Worm (Caenorhabditis elegans): ENCODE data around the gene F26F2.4.

Gene F26F2.4

DNA sequence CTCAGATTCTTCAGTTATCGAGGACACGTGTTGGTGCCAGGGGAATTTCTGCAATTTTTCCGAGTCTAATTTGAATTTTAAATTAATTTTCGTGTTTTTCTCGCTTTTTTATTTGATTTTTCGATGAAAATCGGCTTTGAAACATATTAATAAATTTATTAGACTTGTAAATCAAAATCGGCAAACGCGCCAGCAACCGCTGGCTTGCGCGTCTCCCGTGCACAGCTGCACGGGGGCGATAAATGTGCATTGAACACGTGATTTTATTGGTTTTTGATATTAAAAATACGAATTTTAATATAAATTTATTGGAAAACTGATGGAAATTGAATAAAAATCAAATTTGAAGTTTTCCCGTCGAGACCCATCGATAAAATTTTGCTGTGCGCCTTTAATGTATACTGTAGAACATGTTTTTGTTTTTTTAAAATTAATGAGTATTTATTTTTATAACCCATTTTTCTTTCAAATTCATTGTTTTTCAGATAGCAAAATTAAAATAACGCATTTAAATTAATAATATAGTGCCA, 11.5 kb downstream of the F26F2.4 start, which contains the start of gene F26F2.7 (continued):
- TF ChIP-seq mdl-1 (tag; optimal IDR thresholded peaks at IDR 0.05) = peak; percentile 30 to 45
- peak; percentile 80 for TF ChIP-seq sma-3 (GFP tag; optimal IDR thresholded peaks at IDR 0.05)

DNA sequence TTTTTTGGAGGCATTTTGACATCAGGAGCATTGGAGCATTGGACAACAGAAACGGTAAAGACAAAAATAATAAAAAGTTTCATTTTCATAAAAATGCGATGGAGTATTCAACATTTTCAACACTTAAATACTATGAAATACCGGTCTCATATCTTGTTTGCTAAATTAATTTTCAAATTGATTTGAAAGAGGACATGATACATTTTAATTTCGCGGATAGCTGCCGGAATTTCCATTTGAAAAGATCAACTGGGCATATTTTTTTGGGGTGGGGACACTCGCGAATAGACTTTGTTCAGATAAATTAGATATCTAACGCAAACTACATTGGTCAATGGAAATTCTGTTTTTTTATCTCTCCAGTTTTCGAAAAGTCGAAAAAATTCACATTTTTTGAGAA, 25.7 kb downstream of the F26F2.4 start, which contains the start of gene F26F2.10:
F26F2.10 (minus strand) TSS at position 101 of the 400 bp plus-strand sequence.
- TF ChIP-seq C34F6.9 (tag; optimal IDR thresholded peaks at IDR 0.05) = no peak
- TF ChIP-seq unc-55 (GFP tag; optimal IDR thresholded peaks at IDR 0.05) = no peak
- TF ChIP-seq elt-1 (tag; optimal IDR thresholded peaks at IDR 0.05) = no peak
- TF ChIP-seq lin-11 (tag; optimal IDR thresholded peaks at IDR 0.05) = no peak
- no peak for TF ChIP-seq mbf-1 (tag; optimal IDR thresholded peaks at IDR 0.05)
- TF ChIP-seq sem-4 (tag; optimal IDR thresholded peaks at IDR 0.05) = no peak
- TF ChIP-seq mab-5 (tag; optimal IDR thresholded peaks at IDR 0.05) = no peak
- TF ChIP-seq ztf-4 (tag; optimal IDR thresholded peaks at IDR 0.05) = no peak
- no peak for TF ChIP-seq nhr-77 (tag; optimal IDR thresholded peaks at IDR 0.05)
- no peak for TF ChIP-seq unc-39 (tag; optimal IDR thresholded peaks at IDR 0.05)
- no peak for TF ChIP-seq unc-62 (GFP tag; optimal IDR thresholded peaks at IDR 0.05)
- TF ChIP-seq sma-3 (GFP tag; optimal IDR thresholded peaks at IDR 0.05) = no peak

DNA sequence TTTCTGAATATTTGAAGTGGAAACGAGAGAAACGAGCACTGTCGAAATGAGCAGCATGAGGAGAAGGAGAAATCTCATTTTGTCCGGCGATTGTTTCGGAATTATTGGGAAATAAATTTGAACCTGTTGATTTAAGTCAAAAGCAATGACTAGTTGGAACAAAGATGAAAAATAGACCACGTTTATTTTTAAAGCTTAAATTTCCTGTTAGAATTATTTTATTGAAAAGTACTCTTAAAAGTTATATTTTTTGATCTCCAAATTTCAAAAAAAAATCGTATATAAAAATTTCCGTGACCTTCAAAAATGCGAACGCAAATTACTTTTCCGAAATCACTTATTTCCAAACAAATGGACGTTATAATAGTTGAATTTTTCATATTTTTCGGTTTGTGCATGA, 26.6 kb downstream of the F26F2.4 start, which contains the start of gene F26F2.11:
F26F2.11 (minus strand) TSS at position 101 of the 400 bp plus-strand sequence.
- TF ChIP-seq nhr-6 (tag; optimal IDR thresholded peaks at IDR 0.05) (no peak), dmd-4 (tag; optimal IDR thresholded peaks at IDR 0.05) (no peak), ceh-82 (tag; optimal IDR thresholded peaks at IDR 0.05) (no peak), skn-1 (tag; optimal IDR thresholded peaks at IDR 0.05) (no peak), nhr-25 (tag; optimal IDR thresholded peaks at IDR 0.05) (no peak), sma-3 (GFP tag; optimal IDR thresholded peaks at IDR 0.05) (no peak), nhr-11 (tag; optimal IDR thresholded peaks at IDR 0.05) (no peak), R02D3.7 (tag; optimal IDR thresholded peaks at IDR 0.05) (no peak), nhr-77 (tag; optimal IDR thresholded peaks at IDR 0.05) (no peak)

DNA sequence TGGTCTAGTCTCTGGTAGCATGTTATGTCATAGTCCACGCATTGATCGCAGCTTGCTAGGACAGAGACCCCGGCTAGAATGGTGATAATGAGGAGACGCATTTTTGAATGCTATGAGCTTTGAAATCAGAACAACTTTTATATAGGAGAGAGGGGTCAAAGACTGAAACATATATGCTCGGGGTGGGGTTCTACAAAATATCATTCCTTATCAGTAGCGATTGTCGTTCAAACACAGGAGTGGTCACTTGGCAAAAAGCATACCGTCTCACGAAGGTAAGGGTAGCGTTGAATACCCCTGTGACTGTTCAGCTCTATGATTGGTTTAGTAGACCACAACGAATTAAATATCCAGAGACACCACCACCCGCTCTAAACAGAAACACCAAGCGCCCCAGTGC, 28.0 kb downstream of the F26F2.4 start, which contains the start of gene F46B3.1:
F46B3.1 (minus strand) TSS at position 101 of the 400 bp plus-strand sequence.
- TF ChIP-seq C34F6.9 (tag; optimal IDR thresholded peaks at IDR 0.05) (no peak), Y55F3AM.14 (GFP tag; optimal IDR thresholded peaks at IDR 0.05) (no peak), lin-39 (tag; optimal IDR thresholded peaks at IDR 0.05) (no peak), lin-13 (GFP tag; optimal IDR thresholded peaks at IDR 0.05) (no peak), unc-62 (GFP tag; optimal IDR thresholded peaks at IDR 0.05) (no peak), egl-27 (tag; optimal IDR thresholded peaks at IDR 0.05) (no peak), ztf-1 (GFP tag; conservative IDR thresholded peaks at IDR 0.05) (no peak), mab-5 (tag; optimal IDR thresholded peaks at IDR 0.05) (no peak), unc-55 (GFP tag; optimal IDR thresholded peaks at IDR 0.05) (no peak), lsy-2 (tag; optimal IDR thresholded peaks at IDR 0.05) (no peak)

DNA sequence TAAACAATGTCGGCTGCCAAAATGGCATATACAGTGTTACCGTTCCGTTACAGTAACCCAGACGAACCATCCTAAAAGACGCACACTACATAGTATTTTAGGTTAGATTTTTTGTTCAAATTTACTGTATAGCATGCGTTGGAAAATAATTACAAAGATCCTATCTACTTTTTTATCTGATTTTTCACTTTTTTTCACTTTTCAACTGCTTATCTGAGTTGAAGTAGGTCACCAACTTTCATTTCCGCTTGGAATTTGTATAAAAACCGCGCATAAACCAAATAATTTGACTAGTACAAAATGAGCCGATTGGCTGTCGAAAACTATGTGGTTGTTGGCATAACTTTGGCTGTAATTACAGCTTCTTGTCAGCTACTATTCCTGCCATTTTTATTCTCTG, 30.7 kb downstream of the F26F2.4 start, which contains the start of gene col-163:
col-163 (plus strand) TSS at position 301 of the 400 bp plus-strand sequence.
- TF ChIP-seq nhr-77 (tag; optimal IDR thresholded peaks at IDR 0.05) (no peak), Y55F3AM.14 (GFP tag; optimal IDR thresholded peaks at IDR 0.05) (no peak), zag-1 (tag; optimal IDR thresholded peaks at IDR 0.05) (no peak), ceh-82 (tag; optimal IDR thresholded peaks at IDR 0.05) (no peak), alr-1 (tag; optimal IDR thresholded peaks at IDR 0.05) (no peak), fos-1 (tag; optimal IDR thresholded peaks at IDR 0.05) (no peak), lsy-2 (tag; optimal IDR thresholded peaks at IDR 0.05) (no peak), gmeb-1 (tag; optimal IDR thresholded peaks at IDR 0.05) (no peak), nhr-12 (tag; optimal IDR thresholded peaks at IDR 0.05) (no peak)

DNA sequence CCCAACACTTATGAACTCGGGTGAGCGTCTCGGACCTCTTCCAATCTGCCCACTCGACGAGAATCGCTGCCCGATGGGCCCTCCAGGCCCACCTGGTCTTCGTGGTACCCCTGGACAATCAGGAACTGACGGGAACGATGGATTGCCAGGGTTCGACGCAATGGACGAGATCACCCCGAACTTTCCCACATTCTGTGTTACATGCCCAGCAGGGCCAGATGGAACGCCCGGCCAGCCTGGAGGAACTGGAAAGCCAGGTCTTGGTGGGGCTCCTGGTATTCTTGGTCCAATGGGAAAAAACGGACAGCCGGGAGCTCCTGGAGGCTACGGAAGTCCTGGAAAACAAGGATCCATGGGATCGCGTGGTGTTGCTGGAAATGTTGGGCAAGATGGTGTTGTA, 31.6 kb downstream of the F26F2.4 start:
- TF ChIP-seq egl-27 (tag; optimal IDR thresholded peaks at IDR 0.05) (no peak), elt-1 (tag; optimal IDR thresholded peaks at IDR 0.05) (no peak), nhr-6 (tag; optimal IDR thresholded peaks at IDR 0.05) (no peak), ztf-11 (tag; optimal IDR thresholded peaks at IDR 0.05) (no peak), nhr-237 (tag; optimal IDR thresholded peaks at IDR 0.05) (no peak)

All from whole organism, L2 larva.